Worm (Caenorhabditis elegans) whole organism, L4 larva: ENCODE results near the gene pqn-39.

ENCODE experiments used
- F10B5.3 ChIP-seq: sonication (generic microtip); optimal IDR thresholded peaks from 2 replicates; lab custom pipeline; 2016; ENCODE audit warnings: mild to moderate bottlenecking, missing genetic modification characterization, missing compliant biosample characterization
- T26A8.4 ChIP-seq: fragments of 200-800 bp; sonication (Bioruptor generic); IDR thresholded peaks from 2 replicates; pipeline ENCODE4 v1.3.6; 2022; ENCODE audit warnings: missing genetic modification characterization, missing compliant biosample characterization
- ZK337.2 ChIP-seq: fragments of 200-800 bp; sonication (Bioruptor generic); IDR thresholded peaks from 2 replicates; pipeline ENCODE4 v1.3.6; 2022; ENCODE audit warnings: missing genetic modification reagents, missing genetic modification characterization, missing compliant biosample characterization
- aha-1 ChIP-seq: fragments of 150-350 bp; peaks from one replicate; lab custom pipeline; 2014; ENCODE audit warnings: missing biosample characterization, missing genetic modification characterization
- aly-2 ChIP-seq: sonication (generic microtip); optimal IDR thresholded peaks from 2 replicates; lab custom pipeline; 2018; ENCODE audit warnings: missing biosample characterization, missing genetic modification characterization
- ama-1 ChIP-seq: fragments of 150-350 bp; optimal IDR thresholded peaks from 2 replicates; lab custom pipeline; 2014; ENCODE audit warnings: inconsistent platforms, mixed read lengths
- arid-1 ChIP-seq: fragments of 200-800 bp; sonication (Bioruptor generic); conservative IDR thresholded peaks from 2 replicates; pipeline ENCODE4 v1.3.6; 2022; ENCODE audit warnings: missing genetic modification reagents, missing genetic modification characterization, missing compliant biosample characterization
- ceh-20 ChIP-seq: fragments of 200-800 bp; sonication (Bioruptor generic); IDR thresholded peaks from 2 replicates; pipeline ENCODE4 v1.3.6; 2022; ENCODE audit warnings: missing genetic modification reagents, missing genetic modification characterization, missing compliant biosample characterization
- ceh-62 ChIP-seq: sonication (generic microtip); optimal IDR thresholded peaks from 2 replicates; lab custom pipeline; 2017; ENCODE audit warnings: missing biosample characterization, missing genetic modification characterization
- ces-1 ChIP-seq: fragments of 150-350 bp; sonication (generic microtip); optimal IDR thresholded peaks from 4 replicates; lab custom pipeline; 2014; ENCODE audit warnings: missing biosample characterization, missing genetic modification reagents, missing genetic modification characterization
- ctbp-1 ChIP-seq: fragments of 200-800 bp; sonication (Bioruptor generic); IDR thresholded peaks from 2 replicates; pipeline ENCODE4 v1.3.6; 2022; ENCODE audit warnings: missing genetic modification reagents, missing genetic modification characterization, missing compliant biosample characterization
- daf-12 ChIP-seq: fragments of 150-350 bp; optimal IDR thresholded peaks from 2 replicates; lab custom pipeline; 2014; ENCODE audit warnings: missing biosample characterization, missing genetic modification reagents, missing genetic modification characterization
- daf-19 ChIP-seq: fragments of 200-800 bp; sonication (Bioruptor generic); conservative IDR thresholded peaks from 2 replicates; pipeline ENCODE4 v1.3.6; 2022; ENCODE audit warnings: missing genetic modification characterization, missing compliant biosample characterization
- dmd-6 ChIP-seq: fragments of 200-800 bp; sonication (Bioruptor generic); IDR thresholded peaks from 2 replicates; pipeline ENCODE4 v1.3.6; 2022; ENCODE audit warnings: missing genetic modification reagents, missing genetic modification characterization, missing compliant biosample characterization
- dpl-1 ChIP-seq: fragments of 150-350 bp; optimal IDR thresholded peaks from 2 replicates; lab custom pipeline; 2014; ENCODE audit warnings: missing biosample characterization, missing genetic modification reagents, missing genetic modification characterization
- dve-1 ChIP-seq: sonication (generic microtip); optimal IDR thresholded peaks from 2 replicates; lab custom pipeline; 2017; ENCODE audit warnings: antibody characterized with exemption, mild to moderate bottlenecking, missing genetic modification characterization, missing compliant biosample characterization; ENCODE audit not compliant: insufficient read depth
- egl-43 ChIP-seq: fragments of 200-800 bp; sonication (Bioruptor generic); IDR thresholded peaks from 2 replicates; pipeline ENCODE4 v1.3.6; 2022; ENCODE audit warnings: missing genetic modification reagents, missing genetic modification characterization, missing compliant biosample characterization
- fkh-10 ChIP-seq: fragments of 150-350 bp; optimal IDR thresholded peaks from 2 replicates; lab custom pipeline; 2014; ENCODE audit warnings: missing biosample characterization, missing genetic modification reagents, missing genetic modification characterization
- gei-8 ChIP-seq: fragments of 200-800 bp; sonication (Bioruptor generic); optimal IDR thresholded peaks from 2 replicates; lab custom pipeline; 2018; ENCODE audit warnings: mild to moderate bottlenecking, missing genetic modification characterization, missing compliant biosample characterization
- hif-1 ChIP-seq, 2 experiments: sonication (generic microtip); optimal IDR thresholded peaks; 2 replicates each; lab custom pipeline; 2016 to 2017; ENCODE audit warnings: missing compliant biosample characterization in 2 of 2, missing genetic modification characterization in 2 of 2, missing genetic modification reagents in 2 of 2, missing genotype in 2 of 2, mild to moderate bottlenecking in 1 of 2
- hlh-30 ChIP-seq: sonication (generic microtip); optimal IDR thresholded peaks from 2 replicates; lab custom pipeline; 2017; ENCODE audit warnings: antibody characterized with exemption, mild to moderate bottlenecking, missing genetic modification characterization, missing compliant biosample characterization; ENCODE audit not compliant: insufficient read depth
- hmg-1.1 ChIP-seq: fragments of 200-800 bp; sonication (Bioruptor generic); IDR thresholded peaks from 2 replicates; pipeline ENCODE4 v1.3.6; 2022; ENCODE audit warnings: missing genetic modification reagents, missing genetic modification characterization, missing compliant biosample characterization
- lim-7 ChIP-seq: fragments of 200-800 bp; sonication (Bioruptor generic); IDR thresholded peaks from 2 replicates; pipeline ENCODE4 v1.3.6; 2022; ENCODE audit warnings: missing genetic modification characterization, missing compliant biosample characterization
- lin-29 ChIP-seq: fragments of 200-800 bp; sonication (Bioruptor generic); IDR thresholded peaks from 2 replicates; pipeline ENCODE4 v1.3.6; 2022; ENCODE audit warnings: missing genetic modification reagents, missing genetic modification characterization, missing compliant biosample characterization
- lin-39 ChIP-seq: fragments of 150-350 bp; optimal IDR thresholded peaks from 2 replicates; lab custom pipeline; 2014; ENCODE audit warnings: missing biosample characterization, missing genetic modification reagents, missing genetic modification characterization
- lir-3 ChIP-seq: sonication (generic microtip); optimal IDR thresholded peaks from 2 replicates; lab custom pipeline; 2016; ENCODE audit warnings: mild to moderate bottlenecking, missing genetic modification characterization, missing compliant biosample characterization
- madf-5 ChIP-seq, 2 experiments: fragments of 200-800 bp; sonication (Bioruptor generic); IDR thresholded peaks; 2 replicates each; pipeline ENCODE4 v1.3.6; 2022; ENCODE audit warnings: missing compliant biosample characterization in 2 of 2, missing genetic modification characterization in 2 of 2
- mdl-1 ChIP-seq, 2 experiments: fragments of 150-350 bp in 1 of 2; sonication (generic microtip) in 1 of 2; optimal IDR thresholded peaks; 2 replicates each; lab custom pipeline; 2014 to 2017; ENCODE audit warnings: missing biosample characterization in 2 of 2, missing genetic modification characterization in 2 of 2
- mdt-29 ChIP-seq: fragments of 200-800 bp; sonication (Bioruptor generic); IDR thresholded peaks from 2 replicates; pipeline ENCODE4 v1.3.6; 2022; ENCODE audit warnings: missing genetic modification reagents, missing genetic modification characterization, missing compliant biosample characterization
- mes-2 ChIP-seq: sonication (generic microtip); optimal IDR thresholded peaks from 2 replicates; lab custom pipeline; 2016; ENCODE audit warnings: missing genotype, mild to moderate bottlenecking, missing genetic modification characterization, missing compliant biosample characterization; ENCODE audit not compliant: poor library complexity, severe bottlenecking
- mxl-3 ChIP-seq: fragments of 200-800 bp; sonication (Bioruptor generic); optimal IDR thresholded peaks from 2 replicates; lab custom pipeline; 2018; ENCODE audit warnings: mild to moderate bottlenecking, missing genetic modification characterization, missing compliant biosample characterization
- nhr-10 ChIP-seq: fragments of 150-350 bp; optimal IDR thresholded peaks from 2 replicates; lab custom pipeline; 2014; ENCODE audit warnings: missing biosample characterization, missing genetic modification characterization
- nhr-28 ChIP-seq: fragments of 150-350 bp; optimal IDR thresholded peaks from 2 replicates; lab custom pipeline; 2014; ENCODE audit warnings: missing biosample characterization, missing genetic modification characterization
- nhr-41 ChIP-seq: fragments of 200-800 bp; sonication (Bioruptor generic); IDR thresholded peaks from 2 replicates; pipeline ENCODE4 v1.3.6; 2022; ENCODE audit warnings: missing genetic modification reagents, missing genetic modification characterization, missing compliant biosample characterization
- nhr-42 ChIP-seq: fragments of 200-800 bp; sonication (Bioruptor generic); IDR thresholded peaks from 2 replicates; pipeline ENCODE4 v1.3.6; 2022; ENCODE audit warnings: missing genetic modification characterization, missing compliant biosample characterization
- nhr-48 ChIP-seq: sonication (generic microtip); optimal IDR thresholded peaks from 2 replicates; lab custom pipeline; 2016; ENCODE audit warnings: mild to moderate bottlenecking, missing genetic modification characterization, missing compliant biosample characterization
- pha-4 ChIP-seq, 2 experiments: fragments of 150-350 bp in 1 of 2; fragments of 200-800 bp in 1 of 2; sonication (Bioruptor generic) in 1 of 2; IDR thresholded peaks in 1 of 2; optimal IDR thresholded peaks in 1 of 2; 2 replicates each; pipeline versions ENCODE4 v1.3.6 to Lab custom; 2014 to 2022; ENCODE audit warnings: missing genetic modification characterization in 2 of 2, missing genetic modification reagents in 2 of 2, missing biosample characterization in 1 of 2, missing compliant biosample characterization in 1 of 2
- php-3 ChIP-seq: fragments of 200-800 bp; sonication (Bioruptor generic); IDR thresholded peaks from 2 replicates; pipeline ENCODE4 v1.3.6; 2022; ENCODE audit warnings: missing genetic modification reagents, missing genetic modification characterization, missing compliant biosample characterization
- rbr-2 ChIP-seq: sonication (generic microtip); optimal IDR thresholded peaks from 2 replicates; lab custom pipeline; 2016; ENCODE audit warnings: missing genotype, missing genetic modification characterization, missing compliant biosample characterization
- set-16 ChIP-seq: fragments of 200-800 bp; sonication (Bioruptor generic); IDR thresholded peaks from 2 replicates; pipeline ENCODE4 v1.3.6; 2022; ENCODE audit warnings: missing genetic modification reagents, missing genetic modification characterization, missing compliant biosample characterization
- skn-1 ChIP-seq: fragments of 150-350 bp; optimal IDR thresholded peaks from 2 replicates; lab custom pipeline; 2014; ENCODE audit warnings: missing biosample characterization, missing genetic modification characterization
- spr-1 ChIP-seq: sonication (generic microtip); optimal IDR thresholded peaks from 2 replicates; lab custom pipeline; 2016; ENCODE audit warnings: mild to moderate bottlenecking, missing genetic modification characterization, missing compliant biosample characterization
- unc-62 ChIP-seq, 3 experiments: fragments of 150-350 bp in 1 of 3; sonication (generic microtip); optimal IDR thresholded peaks in 2 of 3; peaks in 1 of 3; 1 replicate in 1 of 3; 2 replicates in 2 of 3; lab custom pipeline; 2014 to 2017; ENCODE audit warnings: missing biosample characterization in 3 of 3, missing genetic modification characterization in 3 of 3, missing genetic modification reagents in 3 of 3, missing genotype in 1 of 3
- zfp-2 ChIP-seq: sonication (generic microtip); optimal IDR thresholded peaks from 2 replicates; lab custom pipeline; 2016; ENCODE audit warnings: mild to moderate bottlenecking, missing genetic modification characterization, missing compliant biosample characterization
- zip-2 ChIP-seq: fragments of 150-350 bp; optimal IDR thresholded peaks from 2 replicates; lab custom pipeline; 2014; ENCODE audit warnings: missing biosample characterization, missing genetic modification characterization
- ztf-7 ChIP-seq: fragments of 150-350 bp; optimal IDR thresholded peaks from 2 replicates; lab custom pipeline; 2014; ENCODE audit warnings: missing biosample characterization, missing genetic modification characterization

pqn-39 gene

ce11 chrX:13926029-13926428 is 42.4 kb downstream of the pqn-39 start, which contains the start of gene meg-2:
Gene meg-2 (minus strand): TSS chrX:13926129.
- TF ChIP-seq ztf-7 (tag; lab: Kevin White, UChicago) = no peak
- TF ChIP-seq nhr-42 (GFP tag; lab: Robert Waterston, UW) = no peak
- no peak for TF ChIP-seq egl-43 (GFP tag; lab: Robert Waterston, UW)
- TF ChIP-seq lin-39 (tag; lab: Kevin White, UChicago) = no peak
- TF ChIP-seq lim-7 (GFP tag; lab: Robert Waterston, UW) = no peak
- TF ChIP-seq daf-19 (GFP tag; lab: Robert Waterston, UW) = no peak
- no peak for TF ChIP-seq zip-2 (tag; lab: Kevin White, UChicago)
- no peak for TF ChIP-seq mes-2
- no peak for TF ChIP-seq aly-2 (tag; lab: Kevin White, UChicago)
- TF ChIP-seq madf-5 (GFP tag; IDR thresholded peaks at IDR 0.05; lab: Robert Waterston, UW) = no peak
- no peak for TF ChIP-seq nhr-28 (tag; lab: Kevin White, UChicago)
- no peak for TF ChIP-seq skn-1
- no peak for TF ChIP-seq dpl-1

DNA sequence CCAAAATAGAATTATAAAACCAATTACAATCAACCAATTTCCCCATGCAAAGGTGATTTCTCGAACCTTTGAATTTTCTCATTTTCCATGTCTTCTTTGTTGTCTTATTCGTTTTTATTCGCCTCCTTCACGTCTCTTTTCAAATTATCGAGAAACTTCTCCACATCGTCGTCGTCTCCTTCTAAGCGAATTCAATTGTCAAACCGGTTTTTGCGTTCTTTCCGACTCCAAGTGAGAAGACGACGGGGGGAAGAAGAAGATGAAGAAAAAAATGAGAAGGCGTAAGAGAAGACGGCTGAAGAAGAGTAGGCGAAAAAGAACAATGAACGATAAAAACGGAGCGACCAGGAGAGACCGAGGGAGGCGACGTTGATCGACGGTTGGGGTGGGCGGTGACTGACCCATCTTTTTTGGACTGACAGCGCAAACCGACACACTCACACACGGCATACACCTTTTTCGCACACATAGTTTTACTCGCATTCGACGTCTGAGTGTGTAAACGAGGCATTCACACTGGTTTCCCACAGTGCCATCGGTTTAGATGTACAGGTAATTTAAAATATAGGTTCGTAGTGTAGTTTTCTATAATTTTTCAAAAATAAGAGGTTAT is 48.0 kb downstream of the pqn-39 start:
- TF ChIP-seq ceh-20 (GFP tag; lab: Robert Waterston, UW) (no peak), pha-4 (GFP tag; IDR thresholded peaks at IDR 0.05; lab: Robert Waterston, UW) (no peak), pha-4 (tag; optimal IDR thresholded peaks at IDR 0.05; lab: Kevin White, UChicago) (no peak), rbr-2 (peak; percentile 57), T26A8.4 (peak; percentile 51; the same call in 1 of the 2 replicates), daf-19 (GFP tag; lab: Robert Waterston, UW) (no peak), nhr-41 (GFP tag; lab: Robert Waterston, UW) (no peak), daf-12 (tag; lab: Kevin White, UChicago) (no peak), set-16 (peak; percentile 47), ZK337.2 (GFP tag; lab: Robert Waterston, UW) (no peak), nhr-42 (GFP tag; lab: Robert Waterston, UW) (no peak), hmg-1.1 (0 out of 2 replicates have a peak, but pooled peaks have one; percentile 34), spr-1 (tag; lab: Kevin White, UChicago) (no peak), aha-1 (peak; percentile 90), ama-1 (lab: Kevin White, UChicago) (peak; percentile 9), ctbp-1 (GFP tag; lab: Robert Waterston, UW) (0 out of 2 replicates have a peak, but pooled peaks have one; percentile 44), nhr-28 (tag; lab: Kevin White, UChicago) (peak; percentile 68), hlh-30 (tag; lab: Kevin White, UChicago) (peak; percentile 35), skn-1 (no peak), hif-1 (tag; optimal IDR thresholded peaks at IDR 0.05; lab: Kevin White, UChicago) (peak in 1 of 2 experiments; percentile 8), mdl-1 (tag; optimal IDR thresholded peaks at IDR 0.05; lab: Kevin White, UChicago) (peak in 1 of 2 experiments; percentile 25), F10B5.3 (tag; lab: Kevin White, UChicago) (no peak), unc-62 (GFP tag; optimal IDR thresholded peaks at IDR 0.05 in 1 of 2; lab: Kevin White, UChicago) (peak in 1 of 2 experiments; percentile 95), unc-62 (tag; optimal IDR thresholded peaks at IDR 0.05; lab: Kevin White, UChicago) (no peak), lir-3 (tag; lab: Kevin White, UChicago) (no peak), mxl-3 (GFP tag; lab: Kevin White, UChicago) (peak; percentile 57), nhr-10 (tag; lab: Kevin White, UChicago) (peak; percentile 9), arid-1 (GFP tag; lab: Robert Waterston, UW) (no peak), fkh-10 (GFP tag; lab: Kevin White, UChicago) (peak; percentile 32), gei-8 (peak; percentile 10), zfp-2 (tag; lab: Kevin White, UChicago) (no peak), dpl-1 (peak; percentile 29), ztf-7 (tag; lab: Kevin White, UChicago) (no peak), nhr-48 (tag; lab: Kevin White, UChicago) (peak; percentile 26), php-3 (GFP tag; lab: Robert Waterston, UW) (no peak), dve-1 (tag; lab: Kevin White, UChicago) (peak; percentile 37), dmd-6 (GFP tag; lab: Robert Waterston, UW) (peak; percentile 25; the same call in 1 of the 2 replicates), mdt-29 (GFP tag; lab: Robert Waterston, UW) (peak; percentile 62; the same call in 1 of the 2 replicates), lin-29 (0 out of 2 replicates have a peak, but pooled peaks have one; percentile 37), ceh-62 (tag; lab: Kevin White, UChicago) (no peak), ces-1 (GFP tag; lab: Kevin White, UChicago) (peak; percentile 11)
